Worm (Caenorhabditis elegans) whole organism, L1 larva: ENCODE results near the gene Y82E9BL.1.

Experiments used
- blmp-1 ChIP-seq: fragments of 150-350 bp; optimal IDR thresholded peaks from 2 replicates; lab custom pipeline; 2014; ENCODE audit warnings: missing biosample characterization, missing genetic modification characterization
- egl-27 ChIP-seq, 2 experiments: fragments of 150-350 bp in 1 of 2; sonication (generic microtip); optimal IDR thresholded peaks; 3 replicates each; lab custom pipeline; 2017 to 2018; ENCODE audit warnings: missing biosample characterization in 2 of 2, missing genetic modification characterization in 2 of 2, missing genetic modification reagents in 2 of 2
- elt-3 ChIP-seq, 6 experiments: fragments of 150-350 bp in 1 of 6; sonication (generic microtip); optimal IDR thresholded peaks; 2 replicates each; lab custom pipeline; 2017 to 2018; ENCODE audit warnings: missing biosample characterization in 6 of 6, missing genetic modification characterization in 6 of 6, inconsistent platforms in 1 of 6
- pqm-1 ChIP-seq: sonication (generic microtip); optimal IDR thresholded peaks from 3 replicates; lab custom pipeline; 2017; ENCODE audit warnings: missing biosample characterization, missing genetic modification characterization
- snpc-4 ChIP-seq: fragments of 150-350 bp; optimal IDR thresholded peaks from 2 replicates; lab custom pipeline; 2014; ENCODE audit warnings: missing biosample characterization, missing genetic modification characterization
- unc-62 ChIP-seq: fragments of 150-350 bp; optimal IDR thresholded peaks from 2 replicates; lab custom pipeline; 2014; ENCODE audit warnings: missing biosample characterization, missing genetic modification reagents, missing genetic modification characterization
- unc-86 ChIP-seq: sonication (generic microtip); optimal IDR thresholded peaks from 2 replicates; lab custom pipeline; 2016; ENCODE audit warnings: missing genetic modification characterization, missing compliant biosample characterization
- ztf-4 ChIP-seq: fragments of 150-350 bp; optimal IDR thresholded peaks from 2 replicates; lab custom pipeline; 2014; ENCODE audit warnings: missing biosample characterization, missing genetic modification characterization

- no peak for TF ChIP-seq pqm-1 (tag; lab: Kevin White, UChicago)
- TF ChIP-seq egl-27 (tag; optimal IDR thresholded peaks at IDR 0.05; lab: Kevin White, UChicago): no peak
- no peak for TF ChIP-seq unc-62
- TF ChIP-seq elt-3 (tag; optimal IDR thresholded peaks at IDR 0.05; lab: Kevin White, UChicago): no peak
- TF ChIP-seq unc-86 (tag; lab: Kevin White, UChicago): no peak
- no peak for TF ChIP-seq snpc-4
- no peak for TF ChIP-seq ztf-4 (tag; lab: Kevin White, UChicago)
- TF ChIP-seq blmp-1 (tag; lab: Kevin White, UChicago): no peak
Measured at ce11 chrIII:1374355-1374807, 19.2 kb upstream of the Y82E9BL.1 start, which contains the start of gene Y82E9BR.20.
